Fruit fly (Drosophila melanogaster): ENCODE measurements around the gene CG5916.

dm6 chr3R:16105813-16106480 is 40.9 kb upstream of the CG5916 start:
- no peak for TF ChIP-seq Sp1 (GFP tag; optimal IDR thresholded peaks at IDR 0.05)
- no peak for TF ChIP-seq sage (GFP tag; optimal IDR thresholded peaks at IDR 0.05)
- TF ChIP-seq lola (GFP tag; optimal IDR thresholded peaks at IDR 0.05), result no peak
- no peak for TF ChIP-seq CrebA (GFP tag; optimal IDR thresholded peaks at IDR 0.05; ENCODE audit: borderline replicate concordance)
- no peak for TF ChIP-seq h (GFP tag; optimal IDR thresholded peaks at IDR 0.05)
- no peak for TF ChIP-seq Myc (optimal IDR thresholded peaks at IDR 0.05)
- no peak for TF ChIP-seq Abd-B (GFP tag; optimal IDR thresholded peaks at IDR 0.05)
- no peak for TF ChIP-seq dl (GFP tag; optimal IDR thresholded peaks at IDR 0.05; ENCODE audit: insufficient read depth in 1 of 2, partially characterized antibody in 2 of 2)
- no peak for TF ChIP-seq psq (GFP tag; optimal IDR thresholded peaks at IDR 0.05)
- TF ChIP-seq CG32264 (GFP tag; optimal IDR thresholded peaks at IDR 0.05), result no peak
- no peak for TF ChIP-seq dsf (GFP tag; optimal IDR thresholded peaks at IDR 0.05; ENCODE audit: borderline replicate concordance)
- TF ChIP-seq tai (GFP tag; optimal IDR thresholded peaks at IDR 0.05), result no peak
- TF ChIP-seq HLH106 (tag; optimal IDR thresholded peaks at IDR 0.05), result no peak

Measured in whole organism, wandering third instar larva.